Worm (Caenorhabditis elegans) whole organism, mixed stage, embryonic: ENCODE results near the gene K10B4.3.

Source experiments
- M03D4.4 ChIP-seq: sonication (generic microtip); optimal IDR thresholded peaks from 2 replicates; lab custom pipeline; 2017; ENCODE audit warnings: mild to moderate bottlenecking, missing genetic modification characterization, missing compliant biosample characterization
- bed-3 ChIP-seq: fragments of 200-800 bp; sonication (Bioruptor generic); optimal IDR thresholded peaks from 3 replicates; lab custom pipeline; 2018; ENCODE audit warnings: mild to moderate bottlenecking, missing genetic modification characterization, moderate library complexity, missing compliant biosample characterization
- blmp-1 ChIP-seq: fragments of 150-350 bp; optimal IDR thresholded peaks from 2 replicates; lab custom pipeline; 2014; ENCODE audit warnings: missing biosample characterization, missing genetic modification characterization
- ceh-39 ChIP-seq: fragments of 150-350 bp; optimal IDR thresholded peaks from 2 replicates; lab custom pipeline; 2014; ENCODE audit warnings: missing biosample characterization, missing genetic modification characterization
- ceh-83 ChIP-seq: fragments of 200-800 bp; sonication (Bioruptor generic); optimal IDR thresholded peaks from 2 replicates; lab custom pipeline; 2018; ENCODE audit warnings: mild to moderate bottlenecking, missing genetic modification characterization, missing compliant biosample characterization
- ces-1 ChIP-seq: fragments of 150-350 bp; optimal IDR thresholded peaks from 2 replicates; lab custom pipeline; 2014; ENCODE audit warnings: missing biosample characterization, missing genetic modification reagents, missing genetic modification characterization
- cnd-1 ChIP-seq: fragments of 200-800 bp; sonication (Bioruptor generic); optimal IDR thresholded peaks from 2 replicates; lab custom pipeline; 2018; ENCODE audit warnings: mild to moderate bottlenecking, missing genetic modification characterization, missing compliant biosample characterization
- drap-1 ChIP-seq: fragments of 200-800 bp; sonication (Bioruptor generic); optimal IDR thresholded peaks from 3 replicates; lab custom pipeline; 2018; ENCODE audit warnings: mild to moderate bottlenecking, missing genetic modification characterization, missing compliant biosample characterization
- elt-1 ChIP-seq: sonication (generic microtip); optimal IDR thresholded peaks from 2 replicates; lab custom pipeline; 2017; ENCODE audit warnings: missing genetic modification characterization, mild to moderate bottlenecking, missing compliant biosample characterization, antibody characterized with exemption, moderate library complexity, borderline replicate concordance; ENCODE audit not compliant: insufficient read depth
- flh-1 ChIP-seq: fragments of 200-800 bp; sonication (Bioruptor generic); optimal IDR thresholded peaks from 2 replicates; lab custom pipeline; 2018; ENCODE audit warnings: mild to moderate bottlenecking, missing genetic modification characterization, moderate library complexity, missing compliant biosample characterization
- hlh-1 ChIP-seq: fragments of 150-350 bp; optimal IDR thresholded peaks from 2 replicates; lab custom pipeline; 2014; ENCODE audit warnings: missing biosample characterization, missing genetic modification reagents, missing genetic modification characterization
- lin-13 ChIP-seq: fragments of 150-350 bp; optimal IDR thresholded peaks from 2 replicates; lab custom pipeline; 2014; ENCODE audit warnings: missing biosample characterization, missing genetic modification characterization
- lin-32 ChIP-seq: fragments of 200-800 bp; sonication (Bioruptor generic); optimal IDR thresholded peaks from 2 replicates; lab custom pipeline; 2018; ENCODE audit warnings: mild to moderate bottlenecking, missing genetic modification characterization, missing compliant biosample characterization
- lsy-2 ChIP-seq: fragments of 150-350 bp; optimal IDR thresholded peaks from 2 replicates; lab custom pipeline; 2014; ENCODE audit warnings: missing biosample characterization, missing genetic modification characterization
- mab-5 ChIP-seq: fragments of 150-350 bp; optimal IDR thresholded peaks from 2 replicates; lab custom pipeline; 2014; ENCODE audit warnings: missing biosample characterization, missing genetic modification characterization
- mep-1 ChIP-seq: fragments of 150-350 bp; optimal IDR thresholded peaks from 2 replicates; lab custom pipeline; 2017; ENCODE audit warnings: missing biosample characterization, missing genetic modification reagents, missing genetic modification characterization, inconsistent platforms
- mls-2 ChIP-seq: sonication (generic microtip); optimal IDR thresholded peaks from 2 replicates; lab custom pipeline; 2016; ENCODE audit warnings: mild to moderate bottlenecking, missing genetic modification characterization, moderate library complexity, missing compliant biosample characterization
- nhr-12 ChIP-seq: fragments of 150-350 bp; optimal IDR thresholded peaks from 2 replicates; lab custom pipeline; 2014; ENCODE audit warnings: missing biosample characterization, missing genetic modification characterization
- nhr-2 ChIP-seq: fragments of 150-350 bp; optimal IDR thresholded peaks from 2 replicates; lab custom pipeline; 2014; ENCODE audit warnings: missing biosample characterization, missing genetic modification characterization
- nhr-237 ChIP-seq: fragments of 150-350 bp; optimal IDR thresholded peaks from 2 replicates; lab custom pipeline; 2014; ENCODE audit warnings: missing biosample characterization, missing genetic modification characterization
- nhr-28 ChIP-seq: fragments of 150-350 bp; optimal IDR thresholded peaks from 2 replicates; lab custom pipeline; 2014; ENCODE audit warnings: missing biosample characterization, missing genetic modification characterization
- pha-4 ChIP-seq: fragments of 150-350 bp; optimal IDR thresholded peaks from 2 replicates; lab custom pipeline; 2018; ENCODE audit warnings: missing biosample characterization, missing genetic modification reagents, missing genetic modification characterization
- sem-2 ChIP-seq: fragments of 200-800 bp; sonication (Bioruptor generic); optimal IDR thresholded peaks from 2 replicates; lab custom pipeline; 2018; ENCODE audit warnings: mild to moderate bottlenecking, missing genetic modification characterization, missing compliant biosample characterization
- sptf-1 ChIP-seq: sonication (generic microtip); optimal IDR thresholded peaks from 2 replicates; lab custom pipeline; 2017; ENCODE audit warnings: mild to moderate bottlenecking, missing genetic modification characterization, moderate library complexity, missing compliant biosample characterization
- tbx-8 ChIP-seq: fragments of 200-800 bp; sonication (Bioruptor generic); optimal IDR thresholded peaks from 2 replicates; lab custom pipeline; 2018; ENCODE audit warnings: mild to moderate bottlenecking, missing genetic modification characterization, moderate library complexity, missing compliant biosample characterization
- unc-120 ChIP-seq: sonication (generic microtip); optimal IDR thresholded peaks from 2 replicates; lab custom pipeline; 2017; ENCODE audit warnings: missing genetic modification characterization, missing compliant biosample characterization; ENCODE audit not compliant: poor library complexity, severe bottlenecking
- unc-39 ChIP-seq: fragments of 150-350 bp; optimal IDR thresholded peaks from 2 replicates; lab custom pipeline; 2014; ENCODE audit warnings: missing biosample characterization, missing genetic modification characterization
- unc-62 ChIP-seq: fragments of 150-350 bp; optimal IDR thresholded peaks from 2 replicates; lab custom pipeline; 2014; ENCODE audit warnings: missing biosample characterization, missing genetic modification reagents, missing genetic modification characterization
- zip-8 ChIP-seq: fragments of 150-350 bp; optimal IDR thresholded peaks from 2 replicates; lab custom pipeline; 2014; ENCODE audit warnings: missing biosample characterization, missing genetic modification characterization

Gene K10B4.3

DNA sequence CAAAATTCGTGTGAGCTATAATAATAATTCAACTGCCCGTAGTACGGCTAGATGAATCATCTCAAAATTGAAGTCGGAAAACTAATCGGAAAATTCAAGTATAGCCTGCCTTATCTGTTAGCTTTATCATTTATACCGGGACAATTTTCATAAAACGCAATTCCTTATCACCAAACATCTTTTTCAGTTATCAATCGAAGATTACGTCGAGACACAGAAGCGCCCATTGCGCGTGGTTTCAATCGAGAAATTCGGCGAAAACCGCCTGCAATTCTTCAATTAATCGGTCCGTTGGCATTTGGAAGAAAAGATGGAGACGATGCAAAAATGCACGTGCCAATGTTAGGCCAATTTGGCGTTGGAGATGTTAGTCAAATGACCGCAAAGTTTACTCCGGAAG, 8.8 kb downstream of the K10B4.3 start:
- TF ChIP-seq sptf-1 (tag; lab: Kevin White, UChicago) (no peak), ceh-83 (GFP tag; lab: Kevin White, UChicago) (no peak), tbx-8 (GFP tag; lab: Kevin White, UChicago) (no peak), drap-1 (GFP tag; lab: Kevin White, UChicago) (no peak)
- TF ChIP-seq, all 35 proteins: peak for 0

DNA sequence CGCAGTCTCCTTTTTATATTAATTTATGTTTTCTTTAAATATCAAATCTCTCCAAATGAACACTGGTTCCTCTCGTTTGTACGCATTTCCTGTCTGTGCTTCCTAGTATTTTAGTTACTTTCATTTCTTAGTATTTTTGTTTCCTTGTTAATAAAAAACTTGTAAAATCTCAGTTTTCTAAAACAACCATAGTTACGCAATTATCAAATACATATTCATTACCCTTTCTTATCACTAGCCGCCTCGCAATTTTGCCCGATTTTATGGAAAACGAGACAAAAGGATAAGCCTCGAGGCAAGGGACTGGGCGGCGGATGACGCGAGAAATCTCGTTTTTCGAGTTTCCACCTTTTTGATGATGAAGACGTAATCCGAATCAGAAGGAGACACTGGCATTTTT, 9.8 kb downstream of the K10B4.3 start, which contains the start of gene C50D2.1:
Gene C50D2.1, plus strand, starts transcription at position 301 of the 400 bp plus-strand sequence.
- TF ChIP-seq zip-8 (no peak), nhr-2 (tag; lab: Kevin White, UChicago) (no peak)

DNA sequence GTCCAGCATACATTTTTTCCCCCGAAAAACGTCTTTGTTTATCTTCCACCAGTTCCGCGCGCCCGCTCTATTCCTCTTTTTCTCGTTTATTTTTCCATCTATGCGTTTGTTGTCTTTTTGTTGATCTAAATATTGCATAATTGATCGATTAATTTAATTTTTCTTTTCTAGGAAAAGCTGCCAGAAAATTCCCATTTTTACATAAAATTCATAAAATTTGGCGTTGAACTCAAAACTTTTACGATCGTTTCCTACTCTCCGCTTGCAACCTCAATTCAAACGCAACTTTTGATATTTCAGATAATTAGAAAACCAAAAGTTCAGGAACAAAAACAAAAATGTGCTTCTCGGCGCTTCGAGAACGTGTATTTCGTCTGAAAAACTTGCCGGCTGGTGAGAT, 12.2 kb downstream of the K10B4.3 start, which contains the start of gene C50D2.2:
Gene C50D2.2, plus strand, starts transcription at position 301 of the 400 bp plus-strand sequence.
- TF ChIP-seq unc-120 (tag; lab: Kevin White, UChicago) (no peak), M03D4.4 (no peak), flh-1 (GFP tag; lab: Kevin White, UChicago) (no peak), pha-4 (tag; lab: Kevin White, UChicago) (no peak), lin-32 (GFP tag; lab: Kevin White, UChicago) (no peak), sem-2 (GFP tag; lab: Kevin White, UChicago) (no peak), zip-8 (no peak), nhr-28 (tag; lab: Kevin White, UChicago) (no peak)

DNA sequence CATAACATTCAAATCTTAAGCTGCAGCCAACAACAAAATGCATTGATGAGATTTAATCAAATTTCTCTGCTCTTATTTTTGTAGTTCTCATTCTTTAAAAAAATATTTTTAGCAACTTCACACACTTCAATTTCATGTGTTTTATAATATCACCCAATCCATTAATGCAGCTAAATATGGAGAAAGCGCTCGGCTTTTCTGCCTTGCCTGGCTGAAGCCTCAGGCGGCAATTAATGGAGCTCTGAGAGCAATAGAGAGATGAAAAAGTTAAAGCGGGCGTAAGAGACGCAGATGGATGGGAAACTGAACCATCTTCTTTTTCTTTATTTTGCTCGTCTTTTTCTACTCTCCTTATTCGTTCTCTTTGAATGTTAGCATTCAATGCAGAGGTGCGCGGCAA, 13.3 kb downstream of the K10B4.3 start:
- TF ChIP-seq drap-1 (GFP tag; lab: Kevin White, UChicago): no peak
- TF ChIP-seq hlh-1 (tag; lab: Kevin White, UChicago): no peak
- no peak for TF ChIP-seq nhr-237 (tag; lab: Kevin White, UChicago)
- TF ChIP-seq mls-2 (tag; lab: Kevin White, UChicago): peak; percentile 4
- TF ChIP-seq ces-1 (GFP tag; lab: Kevin White, UChicago): peak; percentile 67
- no peak for TF ChIP-seq unc-39 (tag; lab: Kevin White, UChicago)
- TF ChIP-seq mep-1 (tag; lab: Kevin White, UChicago): no peak
- no peak for TF ChIP-seq unc-120 (tag; lab: Kevin White, UChicago)
- no peak for TF ChIP-seq elt-1 (tag; lab: Kevin White, UChicago)
- no peak for TF ChIP-seq blmp-1 (tag; lab: Kevin White, UChicago)
- no peak for TF ChIP-seq mab-5 (tag; lab: Kevin White, UChicago)
- TF ChIP-seq nhr-28 (tag; lab: Kevin White, UChicago): no peak
- TF ChIP-seq lin-32 (GFP tag; lab: Kevin White, UChicago): no peak

DNA sequence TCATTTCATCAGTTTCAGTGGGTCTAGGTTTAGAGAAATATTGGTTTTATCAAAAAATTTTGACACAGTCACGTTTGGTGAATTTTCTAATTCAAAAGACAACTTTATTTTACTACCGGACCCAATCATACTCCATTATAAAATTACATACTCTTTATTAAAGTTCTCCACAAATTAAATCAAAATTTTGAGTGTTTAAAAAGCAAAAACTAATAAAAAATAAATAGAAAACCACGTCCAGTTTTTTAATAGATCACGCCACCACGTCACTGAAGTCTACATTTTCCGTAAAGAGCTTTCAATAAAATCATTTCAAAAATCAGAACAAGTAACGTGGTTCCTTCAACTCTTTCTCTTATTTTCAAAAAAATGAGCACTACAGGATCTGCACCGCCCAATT, 15.1 kb downstream of the K10B4.3 start, which contains the start of gene txt-1:
Gene txt-1, plus strand, starts transcription at position 301 of the 400 bp plus-strand sequence.
- TF ChIP-seq nhr-12 (tag; lab: Kevin White, UChicago) (no peak), sptf-1 (tag; lab: Kevin White, UChicago) (no peak), sem-2 (GFP tag; lab: Kevin White, UChicago) (no peak), unc-39 (tag; lab: Kevin White, UChicago) (no peak), drap-1 (GFP tag; lab: Kevin White, UChicago) (no peak), unc-120 (tag; lab: Kevin White, UChicago) (no peak), ceh-39 (tag; lab: Kevin White, UChicago) (no peak), bed-3 (no peak), nhr-237 (tag; lab: Kevin White, UChicago) (no peak)

DNA sequence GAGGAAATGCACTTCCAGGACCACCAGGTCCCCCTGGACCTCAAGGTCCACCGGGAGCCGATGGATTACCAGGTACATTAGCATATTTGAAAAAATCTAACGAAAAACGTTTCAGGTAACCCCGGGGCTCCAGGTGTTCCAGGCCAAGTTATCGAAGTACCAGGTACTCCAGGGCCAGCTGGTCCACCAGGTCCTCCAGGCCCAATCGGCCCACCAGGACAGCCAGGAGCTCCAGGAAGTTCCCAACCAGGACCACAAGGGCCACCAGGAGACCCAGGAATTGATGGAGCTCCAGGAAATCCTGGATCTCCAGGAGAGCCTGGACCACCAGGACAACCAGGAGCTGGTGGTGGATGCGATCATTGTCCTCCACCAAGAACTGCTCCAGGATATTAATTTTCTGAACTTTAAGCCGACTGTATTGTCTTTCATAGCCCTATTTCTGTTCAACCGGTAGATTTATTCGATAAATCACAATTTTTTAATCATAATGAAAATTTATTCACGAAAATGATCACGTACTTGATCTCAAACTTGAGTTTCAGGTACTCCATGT, 15.6 kb downstream of the K10B4.3 start:
- TF ChIP-seq hlh-1 (tag; lab: Kevin White, UChicago) (no peak), lsy-2 (tag; lab: Kevin White, UChicago) (no peak), ceh-83 (GFP tag; lab: Kevin White, UChicago) (no peak), ces-1 (GFP tag; lab: Kevin White, UChicago) (no peak), unc-120 (tag; lab: Kevin White, UChicago) (no peak), mep-1 (tag; lab: Kevin White, UChicago) (no peak), nhr-28 (tag; lab: Kevin White, UChicago) (no peak), unc-62 (GFP tag; lab: Kevin White, UChicago) (no peak), flh-1 (GFP tag; lab: Kevin White, UChicago) (no peak), M03D4.4 (no peak), lin-13 (tag; lab: Kevin White, UChicago) (no peak), cnd-1 (tag; lab: Kevin White, UChicago) (no peak), nhr-12 (tag; lab: Kevin White, UChicago) (no peak), drap-1 (GFP tag; lab: Kevin White, UChicago) (no peak)
